Worm (Caenorhabditis elegans) whole organism, midembryonic: ENCODE measurements around the gene F14H8.4.

Source experiments
- tab-1 ChIP-seq: fragments of 200-800 bp; sonication (Bioruptor generic); IDR thresholded peaks from 2 replicates; pipeline ENCODE4 v1.3.6; 2022; ENCODE audit warnings: missing genetic modification characterization, missing compliant biosample characterization
- ztf-29 ChIP-seq: fragments of 200-800 bp; sonication (Bioruptor generic); IDR thresholded peaks from 2 replicates; pipeline ENCODE4 v1.3.6; 2022; ENCODE audit warnings: missing genetic modification reagents, missing genetic modification characterization, missing compliant biosample characterization

DNA sequence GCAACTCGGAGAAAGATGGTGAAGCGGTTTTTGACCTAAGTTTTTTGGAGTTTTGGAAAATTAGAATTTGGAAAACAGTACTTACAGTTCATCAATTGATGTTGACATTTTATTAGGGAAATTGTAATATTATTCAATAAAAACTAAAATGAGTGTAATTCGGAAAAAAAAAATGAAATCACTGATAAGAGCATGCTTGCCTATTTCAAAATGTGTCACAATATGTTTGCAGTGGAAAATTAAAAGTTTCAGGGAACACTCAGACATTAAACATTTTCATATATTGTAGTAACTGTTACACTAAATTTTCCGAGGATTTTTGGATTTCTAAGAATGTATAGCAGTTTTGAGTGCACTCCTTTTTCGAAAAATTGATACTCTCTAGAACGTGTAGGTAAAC lies 28.7 kb downstream of the F14H8.4 start, which contains the start of the genes fbxa-82 and C25D7.5:
- no peak for TF ChIP-seq ztf-29 (GFP tag; lab: Robert Waterston, UW)
- TF ChIP-seq tab-1 (GFP tag; lab: Robert Waterston, UW), result no peak
